Fruit fly (Drosophila melanogaster): Measurements from ENCODE around the gene Rab19.

Gene Rab19

dm6 chr3L:8338921-8339320 is 42.1 kb downstream of the Rab19 start, which contains the start of gene Pex2:
Gene Pex2 (plus strand): TSS chr3L:8339051.
- TF ChIP-seq cic (GFP tag; optimal IDR thresholded peaks at IDR 0.05): peak; percentile 99
- peak; percentile 34 for TF ChIP-seq Crg-1 (GFP tag; optimal IDR thresholded peaks at IDR 0.05)
- no peak for TF ChIP-seq Hr96 (GFP tag; optimal IDR thresholded peaks at IDR 0.05)
- TF ChIP-seq CG1620 (GFP tag; optimal IDR thresholded peaks at IDR 0.05): peak; percentile 57
- peak; percentile 76 for TF ChIP-seq kay (GFP tag; ENCODE audit: borderline replicate concordance)
- TF ChIP-seq CG5204 (GFP tag; optimal IDR thresholded peaks at IDR 0.05): peak; percentile 3
- TF ChIP-seq Mnt (GFP tag; optimal IDR thresholded peaks at IDR 0.05): peak; percentile 64
- TF ChIP-seq tj (GFP tag; optimal IDR thresholded peaks at IDR 0.05): no peak
- TF ChIP-seq CG14711 (tag; optimal IDR thresholded peaks at IDR 0.05): peak; percentile 31
- no peak for TF ChIP-seq Clk (GFP tag; optimal IDR thresholded peaks at IDR 0.05)
- TF ChIP-seq CG12768 (GFP tag; optimal IDR thresholded peaks at IDR 0.05): peak; percentile 82
- peak; percentile 18 for TF ChIP-seq CG11617 (GFP tag; optimal IDR thresholded peaks at IDR 0.05)
- TF ChIP-seq bab1 (GFP tag; optimal IDR thresholded peaks at IDR 0.05): peak; percentile 53
- TF ChIP-seq toe (GFP tag; optimal IDR thresholded peaks at IDR 0.05): peak; percentile 43
- TF ChIP-seq CG7045 (GFP tag; optimal IDR thresholded peaks at IDR 0.05): no peak
- no peak for TF ChIP-seq cnc (optimal IDR thresholded peaks at IDR 0.05)
- peak; percentile 51 for TF ChIP-seq CG33017 (tag; optimal IDR thresholded peaks at IDR 0.05)
- TF ChIP-seq CG7101 (tag; optimal IDR thresholded peaks at IDR 0.05): peak; percentile 48
- no peak for TF ChIP-seq ovo (GFP tag; optimal IDR thresholded peaks at IDR 0.05)
- TF ChIP-seq pad (GFP tag; optimal IDR thresholded peaks at IDR 0.05): peak; percentile 15

dm6 chr3L:8340264-8341095 is 43.7 kb downstream of the Rab19 start, which contains the start of the genes Prim1 and CG7083:
Gene Prim1 (plus strand): TSS chr3L:8340314.
Gene CG7083 (plus strand): TSS chr3L:8340785.
- TF ChIP-seq Crg-1 (GFP tag; optimal IDR thresholded peaks at IDR 0.05) (peak; percentile 78), CG7101 (tag; optimal IDR thresholded peaks at IDR 0.05) (peak; percentile 79), toe (GFP tag; optimal IDR thresholded peaks at IDR 0.05) (peak; percentile 83), Hr96 (GFP tag; optimal IDR thresholded peaks at IDR 0.05) (peak; percentile 74), CG11617 (GFP tag; optimal IDR thresholded peaks at IDR 0.05) (peak; percentile 85), CG12768 (GFP tag; optimal IDR thresholded peaks at IDR 0.05) (peak; percentile 79), cic (GFP tag; optimal IDR thresholded peaks at IDR 0.05) (peak; percentile 30), CG33017 (tag; optimal IDR thresholded peaks at IDR 0.05) (peak; percentile 38), ovo (GFP tag; optimal IDR thresholded peaks at IDR 0.05) (peak; percentile 50), Mnt (GFP tag; optimal IDR thresholded peaks at IDR 0.05) (peak; percentile 67), CG1620 (GFP tag; optimal IDR thresholded peaks at IDR 0.05) (peak; percentile 85), CG7045 (GFP tag; optimal IDR thresholded peaks at IDR 0.05) (peak; percentile 67), pad (GFP tag; optimal IDR thresholded peaks at IDR 0.05) (peak; percentile 60), bab1 (GFP tag; optimal IDR thresholded peaks at IDR 0.05) (peak; percentile 69), CG14711 (tag; optimal IDR thresholded peaks at IDR 0.05) (peak; percentile 56), cnc (optimal IDR thresholded peaks at IDR 0.05) (no peak), Clk (GFP tag; optimal IDR thresholded peaks at IDR 0.05) (no peak), kay (GFP tag; ENCODE audit: borderline replicate concordance) (peak; percentile 59), tj (GFP tag; optimal IDR thresholded peaks at IDR 0.05) (peak; percentile 41), CG5204 (GFP tag; optimal IDR thresholded peaks at IDR 0.05) (peak; percentile 86)

dm6 chr3L:8345182-8345581 is 48.4 kb downstream of the Rab19 start:
- TF ChIP-seq CG7101 (tag; optimal IDR thresholded peaks at IDR 0.05) (no peak), CG7045 (GFP tag; optimal IDR thresholded peaks at IDR 0.05) (no peak), CG5204 (GFP tag; optimal IDR thresholded peaks at IDR 0.05) (no peak), CG12768 (GFP tag; optimal IDR thresholded peaks at IDR 0.05) (no peak), tj (GFP tag; optimal IDR thresholded peaks at IDR 0.05) (no peak), CG14711 (tag; optimal IDR thresholded peaks at IDR 0.05) (no peak), pad (GFP tag; optimal IDR thresholded peaks at IDR 0.05) (no peak), bab1 (GFP tag; optimal IDR thresholded peaks at IDR 0.05) (no peak), Crg-1 (GFP tag; optimal IDR thresholded peaks at IDR 0.05) (no peak), CG1620 (GFP tag; optimal IDR thresholded peaks at IDR 0.05) (no peak), cic (GFP tag; optimal IDR thresholded peaks at IDR 0.05) (no peak), toe (GFP tag; optimal IDR thresholded peaks at IDR 0.05) (no peak), Hr96 (GFP tag; optimal IDR thresholded peaks at IDR 0.05) (no peak), ovo (GFP tag; optimal IDR thresholded peaks at IDR 0.05) (no peak)

dm6 chr3L:8346100-8346980 is 49.5 kb downstream of the Rab19 start, which contains the start of the genes CG7182 and GAPcenA:
Gene CG7182 (minus strand): TSS chr3L:8346382.
Gene GAPcenA (plus strand): TSS chr3L:8346561.
- peak; percentile 50 for TF ChIP-seq ovo (GFP tag; optimal IDR thresholded peaks at IDR 0.05)
- TF ChIP-seq kay (GFP tag; ENCODE audit: borderline replicate concordance): no peak
- peak; percentile 80 for TF ChIP-seq bab1 (GFP tag; optimal IDR thresholded peaks at IDR 0.05)
- peak; percentile 76 for TF ChIP-seq CG12768 (GFP tag; optimal IDR thresholded peaks at IDR 0.05)
- TF ChIP-seq CG14711 (tag; optimal IDR thresholded peaks at IDR 0.05): peak; percentile 89
- peak; percentile 94 for TF ChIP-seq Mnt (GFP tag; optimal IDR thresholded peaks at IDR 0.05)
- peak; percentile 83 for TF ChIP-seq CG33017 (tag; optimal IDR thresholded peaks at IDR 0.05)
- peak; percentile 68 for TF ChIP-seq Crg-1 (GFP tag; optimal IDR thresholded peaks at IDR 0.05)
- peak; percentile 81 for TF ChIP-seq pad (GFP tag; optimal IDR thresholded peaks at IDR 0.05)
- peak; percentile 89 for TF ChIP-seq CG7101 (tag; optimal IDR thresholded peaks at IDR 0.05)
- peak; percentile 77 for TF ChIP-seq toe (GFP tag; optimal IDR thresholded peaks at IDR 0.05)
- TF ChIP-seq Hr96 (GFP tag; optimal IDR thresholded peaks at IDR 0.05): peak; percentile 65
- TF ChIP-seq CG7045 (GFP tag; optimal IDR thresholded peaks at IDR 0.05): peak; percentile 80
- TF ChIP-seq cnc (optimal IDR thresholded peaks at IDR 0.05): no peak
- TF ChIP-seq cic (GFP tag; optimal IDR thresholded peaks at IDR 0.05): no peak
- TF ChIP-seq Clk (GFP tag; optimal IDR thresholded peaks at IDR 0.05): peak; percentile 56
- TF ChIP-seq tj (GFP tag; optimal IDR thresholded peaks at IDR 0.05): peak; percentile 62
- peak; percentile 79 for TF ChIP-seq CG1620 (GFP tag; optimal IDR thresholded peaks at IDR 0.05)
- TF ChIP-seq CG11617 (GFP tag; optimal IDR thresholded peaks at IDR 0.05): peak; percentile 88
- TF ChIP-seq CG5204 (GFP tag; optimal IDR thresholded peaks at IDR 0.05): no peak
